Fruit fly (Drosophila melanogaster) whole organism, embryonic: ENCODE measurements around the gene JMJD5.

Source experiments
- ATbp ChIP-seq: fragments of 200-800 bp; sonication (Bioruptor generic); optimal IDR thresholded peaks from 2 replicates; lab custom pipeline; 2017; ENCODE audit warnings: missing biosample characterization, mild to moderate bottlenecking, missing genetic modification characterization, missing genetic modification reagents
- Bteb2 ChIP-seq: fragments of 200-800 bp; sonication (Bioruptor generic); optimal IDR thresholded peaks from 2 replicates; lab custom pipeline; 2016; ENCODE audit warnings: missing biosample characterization, missing genetic modification characterization
- C15 ChIP-seq: fragments of 200-800 bp; sonication (Bioruptor generic); IDR thresholded peaks from 3 replicates; pipeline ENCODE4 v1.3.6; 2022; ENCODE audit warnings: missing biosample characterization, missing genetic modification characterization
- CG1024 ChIP-seq: fragments of 200-800 bp; sonication (Bioruptor generic); IDR thresholded peaks from 2 replicates; pipeline ENCODE4 v1.3.6; 2022; ENCODE audit warnings: missing biosample characterization, missing genetic modification characterization
- CG10321 ChIP-seq: fragments of 200-800 bp; sonication (Bioruptor generic); IDR thresholded peaks from 2 replicates; pipeline ENCODE4 v1.3.6; 2022; ENCODE audit warnings: missing biosample characterization, missing genetic modification characterization
- CG12391 ChIP-seq: fragments of 200-800 bp; sonication (Bioruptor generic); optimal IDR thresholded peaks from 3 replicates; lab custom pipeline; 2018; ENCODE audit warnings: missing biosample characterization, mild to moderate bottlenecking, missing genetic modification characterization, moderate library complexity
- CG14667 ChIP-seq: fragments of 200-800 bp; sonication (Bioruptor generic); IDR thresholded peaks from 2 replicates; pipeline ENCODE4 v1.3.6; 2022; ENCODE audit warnings: missing biosample characterization, missing genetic modification characterization
- CG16779 ChIP-seq: fragments of 200-800 bp; sonication (Bioruptor generic); IDR thresholded peaks from 2 replicates; pipeline ENCODE4 v1.3.6; 2022; ENCODE audit warnings: missing biosample characterization, missing genetic modification characterization
- CG17912 ChIP-seq: fragments of 200-800 bp; sonication (Bioruptor generic); optimal IDR thresholded peaks from 2 replicates; lab custom pipeline; 2018; ENCODE audit warnings: missing biosample characterization, mild to moderate bottlenecking, missing genetic modification characterization
- CG18011 ChIP-seq: fragments of 200-800 bp; sonication (Bioruptor generic); optimal IDR thresholded peaks from 2 replicates; lab custom pipeline; 2017; ENCODE audit warnings: missing biosample characterization, missing genetic modification characterization, mild to moderate bottlenecking, moderate library complexity, missing genotype
- CG1832 ChIP-seq: fragments of 200-800 bp; sonication (Bioruptor generic); optimal IDR thresholded peaks from 2 replicates; lab custom pipeline; 2017; ENCODE audit warnings: missing biosample characterization, mild to moderate bottlenecking, missing genetic modification characterization, inconsistent platforms
- CG18476 ChIP-seq: fragments of 200-800 bp; sonication (Bioruptor generic); optimal IDR thresholded peaks from 2 replicates; lab custom pipeline; 2016; ENCODE audit warnings: missing biosample characterization, mild to moderate bottlenecking, missing genetic modification characterization
- CG18764 ChIP-seq: fragments of 200-800 bp; sonication (Bioruptor generic); optimal IDR thresholded peaks from 3 replicates; lab custom pipeline; 2016; ENCODE audit warnings: missing biosample characterization, missing genetic modification characterization
- CG2678 ChIP-seq: fragments of 200-800 bp; sonication (Bioruptor generic); optimal IDR thresholded peaks from 3 replicates; lab custom pipeline; 2019; ENCODE audit warnings: missing biosample characterization, mild to moderate bottlenecking, missing genetic modification characterization, moderate library complexity
- CG3163 ChIP-seq: fragments of 200-800 bp; sonication (Bioruptor generic); optimal IDR thresholded peaks from 3 replicates; lab custom pipeline; 2016; ENCODE audit warnings: missing biosample characterization, missing genetic modification characterization
- CG4282 ChIP-seq: fragments of 200-800 bp; sonication (Bioruptor generic); optimal IDR thresholded peaks from 2 replicates; lab custom pipeline; 2016; ENCODE audit warnings: missing biosample characterization, missing genetic modification characterization
- CG4707 ChIP-seq: fragments of 200-800 bp; sonication (Bioruptor generic); optimal IDR thresholded peaks from 2 replicates; lab custom pipeline; 2018; ENCODE audit warnings: missing biosample characterization, mild to moderate bottlenecking, missing genetic modification characterization, moderate library complexity
- CG7987 ChIP-seq: fragments of 200-800 bp; sonication (Bioruptor generic); optimal IDR thresholded peaks from 2 replicates; lab custom pipeline; 2018; ENCODE audit warnings: missing biosample characterization, mild to moderate bottlenecking, missing genetic modification characterization, moderate library complexity
- CG8924 ChIP-seq: fragments of 200-800 bp; optimal IDR thresholded peaks from 3 replicates; lab custom pipeline; 2019; ENCODE audit warnings: missing biosample characterization, mild to moderate bottlenecking, missing genetic modification characterization, moderate library complexity
- Dek ChIP-seq: fragments of 200-800 bp; sonication (Bioruptor generic); optimal IDR thresholded peaks from 3 replicates; lab custom pipeline; 2019; ENCODE audit warnings: missing biosample characterization, mild to moderate bottlenecking, missing genetic modification characterization, moderate library complexity
- Elba2 ChIP-seq: fragments of 200-800 bp; sonication (Bioruptor generic); optimal IDR thresholded peaks from 3 replicates; lab custom pipeline; 2016; ENCODE audit warnings: missing biosample characterization, missing genetic modification characterization
- HLH4C ChIP-seq: fragments of 200-800 bp; sonication (Bioruptor generic); IDR thresholded peaks from 3 replicates; pipeline ENCODE4 v1.3.6; 2022; ENCODE audit warnings: missing biosample characterization, missing genetic modification characterization; ENCODE audit not compliant: partially characterized antibody
- Hmx ChIP-seq: fragments of 200-800 bp; sonication (Bioruptor generic); optimal IDR thresholded peaks from 2 replicates; lab custom pipeline; 2016; ENCODE audit warnings: missing biosample characterization, missing genetic modification characterization
- Max ChIP-seq: fragments of 200-800 bp; sonication (Bioruptor generic); optimal IDR thresholded peaks from 2 replicates; lab custom pipeline; 2016; ENCODE audit warnings: missing biosample characterization, mild to moderate bottlenecking, missing genetic modification characterization
- NC2α ChIP-seq: fragments of 200-800 bp; sonication (Bioruptor generic); optimal IDR thresholded peaks from 2 replicates; lab custom pipeline; 2016; ENCODE audit warnings: missing biosample characterization, missing genetic modification characterization
- Opbp ChIP-seq: fragments of 200-800 bp; sonication (Bioruptor generic); IDR thresholded peaks from 3 replicates; pipeline ENCODE4 v1.3.6; 2022; ENCODE audit warnings: missing biosample characterization, missing genetic modification characterization; ENCODE audit not compliant: partially characterized antibody
- Six4 ChIP-seq: fragments of 200-800 bp; sonication (Bioruptor generic); optimal IDR thresholded peaks from 2 replicates; lab custom pipeline; 2016; ENCODE audit warnings: missing biosample characterization, missing genetic modification characterization
- Sox100B ChIP-seq: fragments of 200-800 bp; sonication (Bioruptor generic); optimal IDR thresholded peaks from 3 replicates; lab custom pipeline; 2018; ENCODE audit warnings: missing biosample characterization, mild to moderate bottlenecking, missing genetic modification characterization
- Sry-β ChIP-seq: fragments of 200-800 bp; sonication (Bioruptor generic); optimal IDR thresholded peaks from 2 replicates; lab custom pipeline; 2018; ENCODE audit warnings: missing biosample characterization, mild to moderate bottlenecking, missing genetic modification characterization, moderate library complexity
- Trl ChIP-seq, 3 experiments: fragments of >200 bp in 2 of 3; fragments of 200-800 bp in 1 of 3; sonication (Bioruptor generic) in 1 of 3; optimal IDR thresholded peaks; 2 replicates in 1 of 3; 3 replicates in 2 of 3; lab custom pipeline; 2016 to 2017; ENCODE audit warnings: missing biosample characterization in 1 of 3, missing genetic modification characterization in 1 of 3
- amos ChIP-seq: fragments of 200-800 bp; sonication (Bioruptor generic); IDR thresholded peaks from 2 replicates; pipeline ENCODE4 v1.3.6; 2022; ENCODE audit warnings: missing biosample characterization, missing genetic modification characterization; ENCODE audit not compliant: partially characterized antibody
- dimm ChIP-seq: fragments of 200-800 bp; sonication (Bioruptor generic); IDR thresholded peaks from 2 replicates; pipeline ENCODE4 v1.3.6; 2022; ENCODE audit warnings: missing biosample characterization, missing genetic modification characterization
- eyg ChIP-seq: fragments of 200-800 bp; sonication (Bioruptor generic); optimal IDR thresholded peaks from 3 replicates; lab custom pipeline; 2016; ENCODE audit warnings: missing biosample characterization, missing genetic modification characterization
- fu2 ChIP-seq: fragments of 200-800 bp; sonication (Bioruptor generic); optimal IDR thresholded peaks from 2 replicates; lab custom pipeline; 2016; ENCODE audit warnings: missing biosample characterization, missing genetic modification characterization
- gcm2 ChIP-seq: fragments of 200-800 bp; sonication (Bioruptor generic); optimal IDR thresholded peaks from 2 replicates; lab custom pipeline; 2016; ENCODE audit warnings: missing biosample characterization, missing genetic modification characterization
- hbn ChIP-seq: fragments of 200-800 bp; sonication (Bioruptor generic); IDR thresholded peaks from 2 replicates; pipeline ENCODE4 v1.3.6; 2022; ENCODE audit warnings: missing biosample characterization, missing genetic modification characterization; ENCODE audit not compliant: partially characterized antibody
- ind ChIP-seq: fragments of 200-800 bp; sonication (Bioruptor generic); optimal IDR thresholded peaks from 3 replicates; lab custom pipeline; 2016; ENCODE audit warnings: missing biosample characterization, missing genetic modification characterization
- jing ChIP-seq: fragments of 200-800 bp; sonication (Bioruptor generic); optimal IDR thresholded peaks from 2 replicates; lab custom pipeline; 2018; ENCODE audit warnings: missing biosample characterization, mild to moderate bottlenecking, missing genetic modification characterization
- luna ChIP-seq: fragments of 200-800 bp; sonication (Bioruptor generic); optimal IDR thresholded peaks from 2 replicates; lab custom pipeline; 2016; ENCODE audit warnings: missing biosample characterization, missing genetic modification characterization
- mirr ChIP-seq: fragments of 200-800 bp; sonication (Bioruptor generic); optimal IDR thresholded peaks from 3 replicates; lab custom pipeline; 2018; ENCODE audit warnings: missing biosample characterization, mild to moderate bottlenecking, missing genetic modification characterization
- nerfin-2 ChIP-seq: fragments of 200-800 bp; sonication (Bioruptor generic); IDR thresholded peaks from 2 replicates; pipeline ENCODE4 v1.3.6; 2022; ENCODE audit warnings: missing biosample characterization, missing genetic modification characterization; ENCODE audit not compliant: partially characterized antibody
- org-1 ChIP-seq: fragments of 200-800 bp; sonication (Bioruptor generic); optimal IDR thresholded peaks from 2 replicates; lab custom pipeline; 2017; ENCODE audit warnings: missing biosample characterization, missing genetic modification characterization
- sens ChIP-seq: fragments of 200-800 bp; sonication (Bioruptor generic); peaks from one replicate; lab custom pipeline; 2016; ENCODE audit warnings: missing biosample characterization, missing genetic modification characterization
- sisA ChIP-seq: fragments of 200-800 bp; sonication (Bioruptor generic); IDR thresholded peaks from 2 replicates; pipeline ENCODE4 v1.3.6; 2022; ENCODE audit warnings: missing biosample characterization, missing genetic modification characterization
- stc ChIP-seq: fragments of 200-800 bp; sonication (Bioruptor generic); IDR thresholded peaks from 2 replicates; pipeline ENCODE4 v1.3.6; 2022; ENCODE audit warnings: missing biosample characterization, missing genetic modification characterization
- tgo ChIP-seq: fragments of 200-800 bp; sonication (Bioruptor generic); IDR thresholded peaks from 3 replicates; pipeline ENCODE4 v1.3.6; 2022; ENCODE audit warnings: missing biosample characterization, missing genetic modification characterization
- trem ChIP-seq: fragments of 200-800 bp; optimal IDR thresholded peaks from 3 replicates; lab custom pipeline; 2019; ENCODE audit warnings: missing biosample characterization, mild to moderate bottlenecking, missing genetic modification characterization, moderate library complexity
- ttk ChIP-seq: fragments of 200-800 bp; sonication (Bioruptor generic); IDR thresholded peaks from 2 replicates; pipeline ENCODE4 v2.1.2; 2022; ENCODE audit warnings: missing biosample characterization, missing genetic modification characterization
- zf30C ChIP-seq: fragments of 200-800 bp; sonication (Bioruptor generic); optimal IDR thresholded peaks from 3 replicates; lab custom pipeline; 2018; ENCODE audit warnings: missing biosample characterization, mild to moderate bottlenecking, missing genetic modification characterization
- zfh1 ChIP-seq: fragments of 200-800 bp; sonication (Bioruptor generic); IDR thresholded peaks from 3 replicates; pipeline ENCODE4 v1.3.6; 2022; ENCODE audit warnings: missing biosample characterization, missing genetic modification characterization

JMJD5 gene

DNA sequence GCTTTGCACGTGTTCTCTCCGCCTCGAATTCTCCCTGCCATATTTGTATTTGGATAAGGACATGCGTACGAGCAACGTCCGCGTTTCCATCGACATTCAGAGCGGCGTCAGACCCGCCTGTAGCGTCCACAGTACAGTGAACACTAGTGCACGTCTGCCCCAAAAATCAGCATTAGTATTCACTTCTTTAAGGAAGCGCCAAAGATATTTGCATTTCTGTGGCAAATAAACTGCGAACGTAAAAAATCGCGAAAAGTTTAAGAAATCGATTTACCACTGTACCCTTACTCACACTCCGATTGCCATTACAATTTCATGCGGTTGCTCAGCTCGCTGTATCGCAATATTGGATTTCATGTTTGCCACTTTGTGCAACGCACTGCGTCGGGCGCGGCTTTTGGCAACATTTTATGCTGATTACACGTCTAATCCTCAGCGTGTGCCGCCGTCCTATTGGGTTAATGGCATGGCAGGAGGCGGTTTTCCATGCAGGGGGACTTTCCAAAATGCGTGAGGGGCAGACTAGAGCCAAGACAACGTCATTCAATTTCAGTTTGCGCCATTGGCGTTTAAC is 38.4 kb downstream of the JMJD5 start (continued):
- TF ChIP-seq CG17912 (GFP tag; lab: Kevin White, UChicago), result peak; percentile 77
- TF ChIP-seq sens (GFP tag; lab: Kevin White, UChicago), result peak; percentile 99
- TF ChIP-seq CG18011 (GFP tag; lab: Kevin White, UChicago), result peak; percentile 62
- peak; percentile 63 for TF ChIP-seq CG18476 (GFP tag; lab: Kevin White, UChicago)
- peak; percentile 90 for TF ChIP-seq tgo (GFP tag; lab: Robert Waterston, UW)
- TF ChIP-seq stc, result peak; percentile 90
- peak; percentile 67 for TF ChIP-seq mirr
- TF ChIP-seq CG10321, result peak; percentile 74; the same call in 1 of the 2 replicates
- TF ChIP-seq CG18764 (GFP tag; lab: Kevin White, UChicago), result peak; percentile 75
- TF ChIP-seq CG16779 (GFP tag; lab: Robert Waterston, UW), result peak; percentile 88
- peak; percentile 91 for TF ChIP-seq ATbp
- peak; percentile 78 for TF ChIP-seq gcm2
- TF ChIP-seq CG12391 (tag; lab: Kevin White, UChicago), result peak; percentile 86
- peak; percentile 85 for TF ChIP-seq dimm
- peak; percentile 64 for TF ChIP-seq CG7987
- TF ChIP-seq CG4707, result peak; percentile 77
- peak; percentile 82 for TF ChIP-seq CG14667
- peak; percentile 88 for TF ChIP-seq CG2678
- peak; percentile 71 for TF ChIP-seq CG3163 (GFP tag; lab: Kevin White, UChicago)
- TF ChIP-seq CG4282, result peak; percentile 54
- no peak for TF ChIP-seq Opbp
- peak; percentile 96 for TF ChIP-seq zfh1 (GFP tag; lab: Robert Waterston, UW)
- TF ChIP-seq C15 (GFP tag; lab: Robert Waterston, UW), result peak; percentile 82
- TF ChIP-seq Hmx (GFP tag; lab: Kevin White, UChicago), result peak; percentile 51
- TF ChIP-seq zf30C (GFP tag; lab: Kevin White, UChicago), result no peak
- peak; percentile 91 for TF ChIP-seq ttk
- peak; percentile 67 for TF ChIP-seq luna (GFP tag; lab: Kevin White, UChicago)
- TF ChIP-seq Trl (optimal IDR thresholded peaks at IDR 0.05; lab: Kevin White, UChicago), result no peak
- peak; percentile 87 for TF ChIP-seq Trl (GFP tag; optimal IDR thresholded peaks at IDR 0.05; lab: Kevin White, UChicago)
- TF ChIP-seq CG1024 (GFP tag; lab: Robert Waterston, UW), result peak; percentile 88
- TF ChIP-seq Sox100B, result peak; percentile 69
- peak; percentile 88 for TF ChIP-seq org-1 (GFP tag; lab: Kevin White, UChicago)
- no peak for TF ChIP-seq hbn (GFP tag; lab: Robert Waterston, UW)
- TF ChIP-seq HLH4C (GFP tag; lab: Robert Waterston, UW), result no peak
- TF ChIP-seq trem (tag; lab: Kevin White, UChicago), result peak; percentile 30
- TF ChIP-seq nerfin-2 (GFP tag; lab: Robert Waterston, UW), result no peak; the same call in 1 of the 2 replicates
- TF ChIP-seq sisA (GFP tag; lab: Robert Waterston, UW), result peak; percentile 94
- TF ChIP-seq Six4, result peak; percentile 82
- TF ChIP-seq Dek, result peak; percentile 86
- TF ChIP-seq CG8924 (tag; lab: Kevin White, UChicago), result peak; percentile 83
- TF ChIP-seq Bteb2 (GFP tag; lab: Kevin White, UChicago), result peak; percentile 67
- peak; percentile 88 for TF ChIP-seq jing
- no peak for TF ChIP-seq amos (GFP tag; lab: Robert Waterston, UW)
- TF ChIP-seq fu2 (GFP tag; lab: Kevin White, UChicago), result peak; percentile 85
- peak; percentile 77 for TF ChIP-seq Max
- TF ChIP-seq NC2α, result peak; percentile 54
- TF ChIP-seq Elba2 (GFP tag; lab: Kevin White, UChicago), result no peak
- TF ChIP-seq CG1832 (GFP tag; lab: Kevin White, UChicago), result no peak
- TF ChIP-seq eyg, result peak; percentile 83
- peak; percentile 2 for TF ChIP-seq Sry-β (GFP tag; lab: Kevin White, UChicago)
- peak; percentile 90 for TF ChIP-seq ind
